Fruit fly (Drosophila melanogaster): ENCODE results near the gene CG43091.

The CG43091 gene

DNA sequence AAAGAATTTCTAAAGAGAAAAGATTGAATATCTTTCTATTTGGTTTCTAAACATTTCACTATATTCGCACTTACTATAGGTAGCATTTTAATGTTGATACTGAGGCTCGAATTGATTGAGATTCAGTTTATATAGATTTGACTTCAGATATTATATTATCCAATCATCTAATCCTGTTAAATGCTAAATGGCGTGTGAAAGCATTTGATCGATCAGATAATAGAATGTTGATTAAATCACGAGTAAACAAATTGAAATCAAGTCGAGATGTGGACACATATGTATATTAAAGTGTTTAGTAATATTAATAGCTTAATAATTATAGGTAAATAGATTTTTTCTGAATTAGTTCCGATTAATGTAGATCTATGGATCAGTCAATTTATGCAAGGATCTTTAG, 2.4 kb upstream of the CG43091 start, which contains the start of gene CG43094:
CG43094 (minus strand) TSS at position 101 of the 400 bp plus-strand sequence.
- no peak for TF ChIP-seq CG7045 (GFP tag; optimal IDR thresholded peaks at IDR 0.05)
- no peak for TF ChIP-seq Hr96 (GFP tag; optimal IDR thresholded peaks at IDR 0.05)
- TF ChIP-seq kay (GFP tag; ENCODE audit: borderline replicate concordance) = no peak
- TF ChIP-seq tj (GFP tag; optimal IDR thresholded peaks at IDR 0.05) = no peak
- TF ChIP-seq Crg-1 (GFP tag; optimal IDR thresholded peaks at IDR 0.05) = no peak
- TF ChIP-seq CG33017 (tag; optimal IDR thresholded peaks at IDR 0.05) = no peak
- TF ChIP-seq Mnt (GFP tag; optimal IDR thresholded peaks at IDR 0.05) = no peak
- TF ChIP-seq bab1 (GFP tag; optimal IDR thresholded peaks at IDR 0.05) = no peak
- TF ChIP-seq CG11617 (GFP tag; optimal IDR thresholded peaks at IDR 0.05) = no peak
- TF ChIP-seq Clk (GFP tag; optimal IDR thresholded peaks at IDR 0.05) = no peak
- TF ChIP-seq toe (GFP tag; optimal IDR thresholded peaks at IDR 0.05) = no peak
- TF ChIP-seq CG14711 (tag; optimal IDR thresholded peaks at IDR 0.05) = no peak
- TF ChIP-seq pad (GFP tag; optimal IDR thresholded peaks at IDR 0.05) = no peak
- TF ChIP-seq CG5204 (GFP tag; optimal IDR thresholded peaks at IDR 0.05) = no peak
- no peak for TF ChIP-seq CG1620 (GFP tag; optimal IDR thresholded peaks at IDR 0.05)

DNA sequence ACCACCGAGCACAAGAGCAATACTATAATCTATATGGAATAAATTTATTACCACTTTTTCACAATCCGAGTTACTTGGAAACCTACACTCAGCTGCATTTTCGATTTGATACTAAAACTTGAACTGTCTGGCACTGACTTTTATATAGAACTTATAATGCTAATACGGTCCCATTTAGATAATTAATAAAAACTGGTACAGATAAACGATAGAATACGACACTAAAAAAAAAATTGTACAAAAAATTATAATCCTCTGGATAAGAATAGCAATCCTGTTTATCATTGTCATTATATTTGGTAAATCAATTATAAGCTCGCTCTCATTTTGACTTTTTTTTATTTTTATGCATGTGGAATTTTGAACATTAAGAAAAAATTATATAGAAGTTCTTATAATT, 1.7 kb upstream of the CG43091 start, which contains the start of gene CG43093:
CG43093 (minus strand) TSS at position 101 of the 400 bp plus-strand sequence.
- TF ChIP-seq CG5204 (GFP tag; optimal IDR thresholded peaks at IDR 0.05) = no peak

DNA sequence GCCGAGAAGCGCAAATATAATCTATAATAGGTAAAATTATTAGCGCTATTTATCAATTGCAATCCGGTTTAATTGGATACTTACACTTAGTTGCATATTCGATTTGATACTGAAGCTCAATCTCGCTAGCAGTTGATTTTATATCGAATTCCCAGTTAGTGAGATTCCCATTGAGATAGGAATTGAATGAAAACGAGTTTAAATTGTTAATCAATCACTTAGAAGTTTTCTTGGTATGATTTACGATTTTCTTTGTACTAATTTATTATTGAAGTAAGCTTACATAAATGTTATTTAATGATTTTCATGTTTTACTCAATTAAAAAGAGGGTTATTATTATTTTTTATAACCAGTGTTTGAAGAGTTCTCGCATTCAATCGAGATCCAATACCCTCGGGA, 1.0 kb upstream of the CG43091 start, which contains the start of gene CG43092:
CG43092 (minus strand) TSS at position 101 of the 400 bp plus-strand sequence.
- TF ChIP-seq kay (GFP tag; ENCODE audit: borderline replicate concordance) = no peak
- TF ChIP-seq cnc (optimal IDR thresholded peaks at IDR 0.05) = no peak
- no peak for TF ChIP-seq Clk (GFP tag; optimal IDR thresholded peaks at IDR 0.05)
- no peak for TF ChIP-seq cic (GFP tag; optimal IDR thresholded peaks at IDR 0.05)
- TF ChIP-seq toe (GFP tag; optimal IDR thresholded peaks at IDR 0.05) = no peak
- TF ChIP-seq tj (GFP tag; optimal IDR thresholded peaks at IDR 0.05) = no peak
- TF ChIP-seq Crg-1 (GFP tag; optimal IDR thresholded peaks at IDR 0.05) = no peak
- no peak for TF ChIP-seq Hr96 (GFP tag; optimal IDR thresholded peaks at IDR 0.05)
- no peak for TF ChIP-seq pad (GFP tag; optimal IDR thresholded peaks at IDR 0.05)
- TF ChIP-seq CG7101 (tag; optimal IDR thresholded peaks at IDR 0.05) = no peak
- TF ChIP-seq ovo (GFP tag; optimal IDR thresholded peaks at IDR 0.05) = no peak

DNA sequence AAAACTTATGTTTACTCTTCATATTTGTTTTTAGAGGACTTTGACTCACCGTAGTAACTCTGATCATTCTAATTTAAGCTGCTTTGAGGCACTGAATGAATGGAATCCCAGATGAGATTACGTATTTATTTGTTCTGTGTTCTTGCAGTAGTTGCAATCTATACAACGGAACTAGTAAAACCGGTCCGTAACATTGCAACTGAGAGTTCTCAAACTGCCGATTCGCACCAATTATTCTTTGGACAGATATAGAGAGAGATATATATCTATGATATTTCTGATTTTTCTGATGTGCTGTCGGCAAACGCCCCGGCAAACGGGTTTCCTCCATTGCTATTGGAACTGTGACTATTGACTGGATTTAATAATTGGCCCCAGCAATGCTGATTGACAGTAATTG, 934 bp downstream of the CG43091 start, which contains the start of gene CG13841:
CG13841 (minus strand) TSS at position 101 of the 400 bp plus-strand sequence.
- no peak for TF ChIP-seq Hr96 (GFP tag; optimal IDR thresholded peaks at IDR 0.05)
- peak; percentile 7 for TF ChIP-seq kay (GFP tag; ENCODE audit: borderline replicate concordance)
- no peak for TF ChIP-seq Mnt (GFP tag; optimal IDR thresholded peaks at IDR 0.05)

DNA sequence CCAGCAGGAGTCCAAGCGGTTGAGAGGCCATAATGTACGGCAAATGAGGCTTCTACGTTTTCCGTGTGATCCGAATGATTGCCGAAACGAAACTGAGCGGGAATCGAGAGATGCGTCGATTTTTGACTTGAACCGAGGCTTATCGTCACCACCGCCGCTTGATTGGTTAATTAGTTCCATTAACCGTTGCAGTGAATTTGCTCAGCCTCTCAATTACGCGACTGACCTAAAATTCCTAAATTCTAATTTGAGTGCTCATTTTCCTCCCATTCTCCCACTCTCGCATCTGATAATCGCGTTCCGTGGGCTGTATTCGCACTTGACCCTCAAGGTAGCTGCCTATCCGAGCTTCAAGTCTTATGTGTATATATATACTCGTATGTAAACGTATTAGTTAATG, 2.5 kb downstream of the CG43091 start, which contains the start of gene Nepl15:
Nepl15 (minus strand) TSS at position 101 of the 400 bp plus-strand sequence.
- no peak for TF ChIP-seq toe (GFP tag; optimal IDR thresholded peaks at IDR 0.05)
- TF ChIP-seq Hr96 (GFP tag; optimal IDR thresholded peaks at IDR 0.05) = no peak
- TF ChIP-seq CG14711 (tag; optimal IDR thresholded peaks at IDR 0.05) = no peak
- no peak for TF ChIP-seq ovo (GFP tag; optimal IDR thresholded peaks at IDR 0.05)
- no peak for TF ChIP-seq cnc (optimal IDR thresholded peaks at IDR 0.05)
- no peak for TF ChIP-seq tj (GFP tag; optimal IDR thresholded peaks at IDR 0.05)
- TF ChIP-seq Mnt (GFP tag; optimal IDR thresholded peaks at IDR 0.05) = no peak
- TF ChIP-seq Crg-1 (GFP tag; optimal IDR thresholded peaks at IDR 0.05) = no peak

DNA sequence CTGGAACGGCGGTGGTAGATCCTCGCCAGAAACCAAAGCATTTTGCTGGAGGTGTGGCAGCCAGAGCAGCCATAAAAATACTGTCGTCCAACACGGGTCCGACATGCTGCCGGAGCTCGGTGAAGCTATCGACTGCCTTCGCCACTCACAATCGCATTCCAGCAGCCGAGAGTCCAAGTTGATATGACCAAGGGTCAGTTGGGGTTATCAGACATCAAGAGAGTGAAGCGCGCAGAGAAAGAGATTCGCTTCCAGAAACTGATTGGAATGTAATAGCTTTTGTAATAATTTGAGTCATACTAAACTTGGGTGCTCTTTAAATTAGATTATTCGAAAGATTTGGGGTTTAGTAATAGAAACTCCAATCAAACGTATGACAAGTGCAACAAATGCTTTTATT, 4.9 kb downstream of the CG43091 start, which contains the start of gene Nepl14:
Nepl14 (minus strand) TSS at position 125 of the 400 bp plus-strand sequence.
- TF ChIP-seq bab1 (GFP tag; optimal IDR thresholded peaks at IDR 0.05) = no peak

DNA sequence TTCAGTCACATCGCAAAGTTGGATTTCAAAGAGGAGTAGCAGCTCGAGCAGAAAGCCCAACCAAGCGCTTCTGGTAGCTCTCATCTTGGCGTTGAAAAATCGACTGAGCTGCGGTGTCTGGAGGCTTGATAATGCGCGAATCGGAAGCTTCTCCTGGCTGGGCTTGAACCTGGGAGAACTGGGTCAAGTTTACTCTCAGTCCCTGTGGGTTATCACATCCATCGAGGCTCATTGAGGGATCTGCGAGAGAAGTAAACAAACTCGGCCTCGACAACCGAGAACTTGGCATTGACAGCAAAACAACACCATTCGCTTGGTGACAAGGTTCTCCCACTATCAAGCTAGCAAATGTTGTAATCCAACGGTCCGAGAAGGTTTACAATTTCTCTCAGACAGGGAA, 7.5 kb downstream of the CG43091 start, which contains the start of gene Nepl13:
Nepl13 (minus strand) TSS at position 89 of the 400 bp plus-strand sequence.
- peak; percentile 46 for TF ChIP-seq cic (GFP tag; optimal IDR thresholded peaks at IDR 0.05)
- TF ChIP-seq CG14711 (tag; optimal IDR thresholded peaks at IDR 0.05) = no peak
- TF ChIP-seq CG1620 (GFP tag; optimal IDR thresholded peaks at IDR 0.05) = no peak
- no peak for TF ChIP-seq CG5204 (GFP tag; optimal IDR thresholded peaks at IDR 0.05)
- no peak for TF ChIP-seq Mnt (GFP tag; optimal IDR thresholded peaks at IDR 0.05)
- no peak for TF ChIP-seq CG7045 (GFP tag; optimal IDR thresholded peaks at IDR 0.05)
- TF ChIP-seq tj (GFP tag; optimal IDR thresholded peaks at IDR 0.05) = no peak

DNA sequence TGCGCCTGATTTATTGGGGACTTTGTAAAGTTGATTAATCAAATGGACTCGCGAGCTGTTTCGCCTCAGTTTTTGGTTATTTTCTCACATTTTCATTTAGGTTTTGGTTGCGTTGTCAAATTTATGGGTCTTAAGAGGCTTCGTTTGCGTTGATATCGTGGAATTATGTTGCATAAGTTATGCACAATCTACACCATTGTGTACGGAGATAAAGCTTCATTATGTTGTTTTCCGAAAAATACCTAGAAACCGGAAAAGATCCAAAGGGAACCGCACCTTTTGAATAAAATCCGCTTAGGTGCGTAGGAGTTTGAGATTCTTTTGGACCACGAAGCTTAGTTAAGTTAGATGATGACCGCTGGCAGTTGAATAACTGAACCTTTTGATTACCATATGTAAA, 11.4 kb downstream of the CG43091 start:
- TF ChIP-seq cic (GFP tag; optimal IDR thresholded peaks at IDR 0.05) (no peak), toe (GFP tag; optimal IDR thresholded peaks at IDR 0.05) (no peak), tj (GFP tag; optimal IDR thresholded peaks at IDR 0.05) (no peak), CG14711 (tag; optimal IDR thresholded peaks at IDR 0.05) (no peak), Hr96 (GFP tag; optimal IDR thresholded peaks at IDR 0.05) (no peak), CG7101 (tag; optimal IDR thresholded peaks at IDR 0.05) (no peak), ovo (GFP tag; optimal IDR thresholded peaks at IDR 0.05) (no peak), CG33017 (tag; optimal IDR thresholded peaks at IDR 0.05) (no peak), Clk (GFP tag; optimal IDR thresholded peaks at IDR 0.05) (no peak), pad (GFP tag; optimal IDR thresholded peaks at IDR 0.05) (no peak), Crg-1 (GFP tag; optimal IDR thresholded peaks at IDR 0.05) (no peak), CG1620 (GFP tag; optimal IDR thresholded peaks at IDR 0.05) (no peak), CG11617 (GFP tag; optimal IDR thresholded peaks at IDR 0.05) (no peak), bab1 (GFP tag; optimal IDR thresholded peaks at IDR 0.05) (no peak), CG7045 (GFP tag; optimal IDR thresholded peaks at IDR 0.05) (no peak), cnc (optimal IDR thresholded peaks at IDR 0.05) (no peak), kay (GFP tag; ENCODE audit: borderline replicate concordance) (no peak), CG5204 (GFP tag; optimal IDR thresholded peaks at IDR 0.05) (no peak), Mnt (GFP tag; optimal IDR thresholded peaks at IDR 0.05) (no peak), CG12768 (GFP tag; optimal IDR thresholded peaks at IDR 0.05) (no peak)
